Worm (Caenorhabditis elegans) whole organism, L2 larva: ENCODE measurements around the gene acs-10.

Experiments used
- R02D3.7 ChIP-seq: fragments of 150-350 bp; optimal IDR thresholded peaks from 2 replicates; lab custom pipeline; 2014; ENCODE audit warnings: missing biosample characterization, missing genetic modification characterization
- Y55F3AM.14 ChIP-seq: fragments of 200-800 bp; sonication (Bioruptor generic); optimal IDR thresholded peaks from 2 replicates; lab custom pipeline; 2018; ENCODE audit warnings: mild to moderate bottlenecking, missing genetic modification characterization, missing compliant biosample characterization
- lin-13 ChIP-seq: fragments of 150-350 bp; optimal IDR thresholded peaks from 2 replicates; lab custom pipeline; 2014; ENCODE audit warnings: missing biosample characterization, missing genetic modification reagents, missing genetic modification characterization
- nhr-237 ChIP-seq: fragments of 150-350 bp; optimal IDR thresholded peaks from 2 replicates; lab custom pipeline; 2014; ENCODE audit warnings: missing biosample characterization, missing genetic modification characterization
- skn-1 ChIP-seq: sonication (generic microtip); optimal IDR thresholded peaks from 2 replicates; lab custom pipeline; 2017; ENCODE audit warnings: missing biosample characterization, missing genetic modification characterization
- ztf-11 ChIP-seq: sonication (generic microtip); optimal IDR thresholded peaks from 2 replicates; lab custom pipeline; 2017; ENCODE audit warnings: missing biosample characterization, missing genetic modification characterization

DNA sequence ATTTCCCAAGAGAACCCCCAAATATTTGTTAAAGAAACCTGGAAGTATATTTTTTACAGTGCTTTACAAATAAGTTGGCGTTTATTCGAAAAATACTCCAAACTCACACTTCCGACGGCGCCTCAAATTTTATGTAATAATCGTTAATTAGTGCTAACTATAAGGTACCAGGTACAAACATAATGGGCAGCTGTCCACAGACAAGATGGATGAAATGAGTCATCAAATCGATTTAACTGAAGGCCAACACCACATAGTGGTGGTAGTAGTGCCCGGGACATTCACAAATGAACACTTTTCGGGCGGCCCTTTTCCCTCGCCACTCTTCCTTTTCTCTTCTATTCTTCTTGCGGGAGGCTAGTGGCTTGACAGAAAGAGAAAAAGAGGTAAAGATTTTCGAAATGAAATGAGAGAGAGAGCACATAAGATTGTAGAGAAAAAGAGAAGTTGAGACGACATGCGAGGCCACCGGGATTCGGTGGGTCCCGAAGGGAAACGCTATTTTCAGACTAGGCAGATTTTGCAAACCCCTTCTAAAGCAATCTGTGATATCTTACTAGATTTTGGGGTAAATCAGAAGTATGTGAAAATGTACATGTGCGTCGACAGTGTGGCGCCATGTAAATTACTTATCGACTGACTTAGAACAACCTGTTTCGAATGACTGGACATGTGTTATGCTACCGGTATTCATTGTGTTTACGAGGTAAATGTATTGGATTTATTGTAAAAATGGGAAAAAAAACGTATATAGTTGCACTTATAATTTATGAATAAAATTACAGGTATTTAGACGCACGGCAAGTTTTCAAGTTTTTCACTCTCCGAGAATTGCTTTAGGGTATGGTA is 6.8 kb upstream of the acs-10 start:
- no peak for TF ChIP-seq skn-1
- no peak for TF ChIP-seq Y55F3AM.14 (GFP tag; lab: Kevin White, UChicago)
- TF ChIP-seq ztf-11 (tag; lab: Kevin White, UChicago) = no peak
- TF ChIP-seq R02D3.7 (tag; lab: Kevin White, UChicago) = no peak
- TF ChIP-seq nhr-237 (tag; lab: Kevin White, UChicago) = no peak
- TF ChIP-seq lin-13 (GFP tag; lab: Kevin White, UChicago) = no peak
